Worm (Caenorhabditis elegans): ENCODE results near the gene cnd-1.

The cnd-1 gene

DNA sequence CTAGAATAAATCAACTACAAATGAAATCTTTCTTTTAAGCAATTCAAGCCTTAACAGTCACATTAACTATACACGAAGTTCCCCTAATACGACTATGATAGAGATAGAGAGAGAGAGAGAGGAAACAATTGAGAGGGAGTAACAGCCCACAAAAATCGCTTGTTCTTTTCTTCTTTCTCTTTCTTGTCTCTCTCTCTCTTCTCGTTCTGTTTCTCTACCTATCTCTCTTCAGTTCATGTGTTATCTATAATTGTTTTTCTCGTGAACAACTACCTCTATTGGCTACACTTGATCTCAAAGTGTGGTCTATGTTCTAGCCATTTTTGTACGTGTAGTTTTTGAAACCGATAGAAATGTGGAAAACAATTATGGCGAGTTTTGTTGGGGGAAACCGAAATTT, 41.8 kb downstream of the cnd-1 start (continued):
- TF ChIP-seq tbp1 (GFP tag; optimal IDR thresholded peaks at IDR 0.05) = peak; percentile 15
- TF ChIP-seq tbx-9 (tag; optimal IDR thresholded peaks at IDR 0.05; ENCODE audit: borderline replicate concordance) = no peak
- peak; percentile 18 for TF ChIP-seq tlf-1 (GFP tag; optimal IDR thresholded peaks at IDR 0.05)
- TF ChIP-seq atf-7 (tag; optimal IDR thresholded peaks at IDR 0.05) = no peak
- peak; percentile 47 for TF ChIP-seq ceh-27 (GFP tag; optimal IDR thresholded peaks at IDR 0.05)

DNA sequence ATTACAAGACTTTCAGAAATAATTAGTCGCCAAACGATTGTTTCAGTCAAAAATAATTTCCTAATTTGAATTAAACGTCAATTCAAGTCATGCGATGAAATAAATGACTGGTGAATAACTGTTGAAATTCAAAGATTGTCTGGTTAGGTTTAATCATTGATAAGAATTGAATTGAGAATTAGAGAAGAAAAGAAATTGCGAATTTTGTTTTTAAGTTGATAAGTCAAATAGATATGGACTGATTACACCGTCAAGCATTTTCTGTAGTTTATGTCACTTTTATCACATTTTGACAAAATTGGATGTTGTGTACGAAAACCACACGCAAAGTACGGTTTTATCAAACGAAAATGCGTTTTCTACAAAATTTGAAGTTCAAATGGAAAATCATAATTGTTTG, 43.2 kb downstream of the cnd-1 start:
- no peak for TF ChIP-seq lsl-1 (GFP tag; optimal IDR thresholded peaks at IDR 0.05)
- TF ChIP-seq unc-62 (GFP tag; optimal IDR thresholded peaks at IDR 0.05) = peak; percentile 82
- TF ChIP-seq nhr-80 (tag; optimal IDR thresholded peaks at IDR 0.05) = peak; percentile 90
- TF ChIP-seq snpc-4 (GFP tag; optimal IDR thresholded peaks at IDR 0.05) = no peak
- TF ChIP-seq snpc-4 (tag; optimal IDR thresholded peaks at IDR 0.05) = peak in 1 of 4 experiments; percentile 17
- TF ChIP-seq attf-5 (GFP tag; optimal IDR thresholded peaks at IDR 0.05) = peak; percentile 46
- TF ChIP-seq ZK185.1 (tag; optimal IDR thresholded peaks at IDR 0.05; ENCODE audit: poor library complexity, severe bottlenecking) = no peak
- no peak for TF ChIP-seq cebp-1 (GFP tag; IDR thresholded peaks at IDR 0.05)
- TF ChIP-seq cebp-1 (tag; optimal IDR thresholded peaks at IDR 0.05) = peak; percentile 37
- peak; percentile 11 for TF ChIP-seq tbp1 (GFP tag; optimal IDR thresholded peaks at IDR 0.05)
- TF ChIP-seq atf-7 (tag; optimal IDR thresholded peaks at IDR 0.05) = peak; percentile 35
- no peak for TF ChIP-seq F37B4.10 (GFP tag; IDR thresholded peaks at IDR 0.05)
- TF ChIP-seq aptf-2 (GFP tag; conservative IDR thresholded peaks at IDR 0.05) = no peak
- TF ChIP-seq pbrm-1 (GFP tag; IDR thresholded peaks at IDR 0.05) = no peak

DNA sequence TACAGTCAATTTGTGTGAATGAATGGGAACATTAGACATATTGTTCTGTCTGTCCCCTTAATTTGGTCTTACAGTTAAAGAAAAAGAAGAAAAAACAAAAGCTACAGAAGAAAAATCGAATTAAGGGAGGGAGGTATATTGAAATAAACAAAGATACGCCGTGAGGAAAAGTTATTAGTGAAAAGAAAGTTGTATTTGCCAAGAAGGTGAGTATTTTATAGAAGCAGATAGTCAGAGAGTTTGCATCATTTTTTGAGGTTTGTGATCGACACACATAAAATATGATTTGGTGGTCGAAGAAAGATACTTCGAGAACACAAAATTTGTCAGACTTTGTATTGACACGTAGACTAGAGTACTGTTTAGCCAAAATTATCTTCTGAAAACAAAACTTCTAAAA, 44.1 kb downstream of the cnd-1 start:
- peak; percentile 1 for TF ChIP-seq lin-54 (GFP tag; optimal IDR thresholded peaks at IDR 0.05)
- no peak for TF ChIP-seq cebp-2 (GFP tag; IDR thresholded peaks at IDR 0.05)
- peak; percentile 22 for TF ChIP-seq pha-4 (tag; optimal IDR thresholded peaks at IDR 0.05)
- TF ChIP-seq nhr-80 (tag; optimal IDR thresholded peaks at IDR 0.05) = peak; percentile 29
- no peak for TF ChIP-seq unc-130 (GFP tag; optimal IDR thresholded peaks at IDR 0.05)
- TF ChIP-seq attf-6 (GFP tag; IDR thresholded peaks at IDR 0.05) = no peak

DNA sequence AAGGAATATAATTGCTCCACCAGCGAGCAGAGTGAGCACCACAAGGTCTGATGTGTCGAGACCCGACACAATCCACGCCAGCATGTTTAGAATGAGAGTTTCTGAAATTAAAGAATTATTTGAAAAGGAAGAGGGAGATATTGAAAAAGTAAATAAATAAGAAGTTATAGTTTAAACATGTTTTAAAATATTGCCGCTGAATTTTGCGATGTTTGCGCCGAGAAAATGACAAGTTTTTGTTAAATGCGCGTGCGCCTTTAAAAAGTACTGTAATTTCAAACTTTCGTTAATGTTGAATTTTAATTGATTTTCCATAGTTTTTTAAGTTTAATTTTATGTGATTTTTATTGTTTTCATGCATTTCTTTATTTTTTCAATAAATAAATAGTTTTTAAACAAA, 44.9 kb downstream of the cnd-1 start, which contains the start of gene emb-8:
Gene emb-8, minus strand, starts transcription at position 101 of the 400 bp plus-strand sequence.
- TF ChIP-seq F37B4.10 (GFP tag; IDR thresholded peaks at IDR 0.05) (no peak), rcor-1 (GFP tag; IDR thresholded peaks at IDR 0.05) (no peak), tbp1 (GFP tag; optimal IDR thresholded peaks at IDR 0.05) (no peak), bed-1 (GFP tag; IDR thresholded peaks at IDR 0.05) (no peak), ztf-18 (tag; optimal IDR thresholded peaks at IDR 0.05) (no peak), attf-6 (GFP tag; IDR thresholded peaks at IDR 0.05) (peak; percentile 32; the same call in 1 of the 2 replicates), unc-62 (GFP tag; optimal IDR thresholded peaks at IDR 0.05) (no peak), mel-28 (tag; optimal IDR thresholded peaks at IDR 0.05; ENCODE audit: borderline replicate concordance) (no peak), attf-3 (GFP tag; conservative IDR thresholded peaks at IDR 0.05) (no peak), egl-18 (GFP tag; IDR thresholded peaks at IDR 0.05) (0 out of 2 replicates have a peak, but pooled peaks have one; percentile 31), egl-44 (GFP tag; IDR thresholded peaks at IDR 0.05) (no peak)

DNA sequence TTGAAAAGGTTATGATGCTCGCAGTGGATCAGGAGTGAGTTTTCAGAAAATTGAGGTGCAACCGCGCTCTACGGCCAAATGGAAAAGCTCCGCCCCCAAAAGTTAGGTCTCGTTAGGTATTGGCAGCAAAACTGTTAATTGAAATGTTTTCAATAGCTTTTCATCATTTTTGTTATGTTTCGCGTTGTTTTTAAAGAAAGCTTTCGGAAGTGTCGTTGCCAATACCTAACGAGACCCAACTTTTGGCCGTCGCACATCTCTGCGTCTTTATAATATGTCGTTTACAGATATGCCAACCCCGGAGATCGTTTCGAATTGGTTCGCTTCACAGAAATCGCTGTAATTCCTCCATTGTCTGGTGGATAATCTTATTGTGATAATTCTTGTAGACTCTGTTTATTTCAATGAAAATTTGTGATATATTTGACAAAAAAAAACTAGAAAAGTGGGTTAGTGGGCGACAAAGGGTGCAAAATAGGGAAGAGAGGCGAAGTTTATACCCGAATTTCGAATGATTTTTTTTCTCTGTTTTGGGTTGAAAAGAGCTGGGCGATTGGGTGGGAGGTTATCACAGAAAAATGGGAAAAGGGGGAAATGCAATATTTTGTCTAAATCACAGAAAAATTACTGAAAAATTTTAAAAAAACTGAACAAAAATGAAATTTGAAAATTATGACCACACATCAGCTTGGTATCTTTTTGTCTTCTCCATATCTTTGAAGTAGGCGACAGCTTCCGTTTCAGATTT, 48.0 kb downstream of the cnd-1 start:
- TF ChIP-seq F55B11.4 (tag; optimal IDR thresholded peaks at IDR 0.05; ENCODE audit: borderline replicate concordance, insufficient read depth) = no peak
- peak; percentile 99 for TF ChIP-seq him-1 (tag; optimal IDR thresholded peaks at IDR 0.05)
- TF ChIP-seq Y56A3A.18 (GFP tag; IDR thresholded peaks at IDR 0.05) = peak; percentile 56; the same call in 1 of the 2 replicates
- no peak for TF ChIP-seq attf-6 (GFP tag; IDR thresholded peaks at IDR 0.05)
- TF ChIP-seq zfh-2 (GFP tag; conservative IDR thresholded peaks at IDR 0.05) = no peak
- TF ChIP-seq ztf-18 (tag; optimal IDR thresholded peaks at IDR 0.05) = no peak
- TF ChIP-seq let-607 (tag; optimal IDR thresholded peaks at IDR 0.05) = peak in 1 of 2 experiments; percentile 20
- TF ChIP-seq dox-1 (GFP tag; IDR thresholded peaks at IDR 0.05) = peak; percentile 27; the same call in 1 of the 2 replicates
- no peak for TF ChIP-seq aptf-2 (GFP tag; conservative IDR thresholded peaks at IDR 0.05)
- TF ChIP-seq madf-3 (GFP tag; IDR thresholded peaks at IDR 0.05) = 0 out of 2 replicates have a peak, but pooled peaks have one; percentile 57
- TF ChIP-seq athp-1 (tag; optimal IDR thresholded peaks at IDR 0.05) = peak; percentile 58
- TF ChIP-seq Y95B8A.8 (GFP tag; IDR thresholded peaks at IDR 0.05) = 0 out of 2 replicates have a peak, but pooled peaks have one; percentile 20
- TF ChIP-seq F23B12.7 (tag; optimal IDR thresholded peaks at IDR 0.05; ENCODE audit: insufficient read depth) = peak; percentile 18
- no peak for TF ChIP-seq akir-1 (GFP tag; optimal IDR thresholded peaks at IDR 0.05)
